Worm (Caenorhabditis elegans) whole organism, L4 larva: ENCODE measurements around the gene ppk-2.

Source experiments
- F26F4.8 ChIP-seq: fragments of 200-800 bp; sonication (Bioruptor generic); conservative IDR thresholded peaks from 2 replicates; pipeline ENCODE4 v1.3.6; 2022; ENCODE audit warnings: missing genetic modification characterization, missing compliant biosample characterization
- F44E2.7 ChIP-seq: fragments of 200-800 bp; sonication (Bioruptor generic); IDR thresholded peaks from 2 replicates; pipeline ENCODE4 v2.1.2; 2022; ENCODE audit warnings: missing genetic modification characterization, missing compliant biosample characterization
- T20F7.1 ChIP-seq: fragments of 200-800 bp; sonication (Bioruptor generic); optimal IDR thresholded peaks from 2 replicates; lab custom pipeline; 2018; ENCODE audit warnings: mild to moderate bottlenecking, missing genetic modification characterization, missing compliant biosample characterization
- Y48G9A.11 ChIP-seq: fragments of 200-800 bp; sonication (Bioruptor generic); IDR thresholded peaks from 2 replicates; pipeline ENCODE4 v1.3.6; 2022; ENCODE audit warnings: missing genetic modification reagents, missing genetic modification characterization, missing compliant biosample characterization
- Y5F2A.4 ChIP-seq: fragments of 200-800 bp; sonication (Bioruptor generic); optimal IDR thresholded peaks from 2 replicates; lab custom pipeline; 2018; ENCODE audit warnings: mild to moderate bottlenecking, missing genetic modification characterization, missing compliant biosample characterization
- ZK337.2 ChIP-seq: fragments of 200-800 bp; sonication (Bioruptor generic); IDR thresholded peaks from 2 replicates; pipeline ENCODE4 v1.3.6; 2022; ENCODE audit warnings: missing genetic modification reagents, missing genetic modification characterization, missing compliant biosample characterization
- ama-1 ChIP-seq: fragments of 150-350 bp; optimal IDR thresholded peaks from 2 replicates; lab custom pipeline; 2014; ENCODE audit warnings: inconsistent platforms, mixed read lengths
- arid-1 ChIP-seq: fragments of 200-800 bp; sonication (Bioruptor generic); conservative IDR thresholded peaks from 2 replicates; pipeline ENCODE4 v1.3.6; 2022; ENCODE audit warnings: missing genetic modification reagents, missing genetic modification characterization, missing compliant biosample characterization
- attf-4 ChIP-seq: sonication (generic microtip); optimal IDR thresholded peaks from 3 replicates; lab custom pipeline; 2017; ENCODE audit warnings: missing biosample characterization, missing genetic modification characterization
- ceh-28 ChIP-seq: fragments of 150-350 bp; optimal IDR thresholded peaks from 2 replicates; lab custom pipeline; 2014; ENCODE audit warnings: missing biosample characterization, missing genetic modification reagents, missing genetic modification characterization
- ceh-32 ChIP-seq: sonication (generic microtip); optimal IDR thresholded peaks from 2 replicates; lab custom pipeline; 2016; ENCODE audit warnings: mild to moderate bottlenecking, missing genetic modification characterization, missing compliant biosample characterization; ENCODE audit not compliant: poor library complexity
- ces-1 ChIP-seq: fragments of 150-350 bp; sonication (generic microtip); optimal IDR thresholded peaks from 4 replicates; lab custom pipeline; 2014; ENCODE audit warnings: missing biosample characterization, missing genetic modification reagents, missing genetic modification characterization
- daf-19 ChIP-seq: fragments of 200-800 bp; sonication (Bioruptor generic); conservative IDR thresholded peaks from 2 replicates; pipeline ENCODE4 v1.3.6; 2022; ENCODE audit warnings: missing genetic modification characterization, missing compliant biosample characterization
- dmd-6 ChIP-seq: fragments of 200-800 bp; sonication (Bioruptor generic); IDR thresholded peaks from 2 replicates; pipeline ENCODE4 v1.3.6; 2022; ENCODE audit warnings: missing genetic modification reagents, missing genetic modification characterization, missing compliant biosample characterization
- dve-1 ChIP-seq: sonication (generic microtip); optimal IDR thresholded peaks from 2 replicates; lab custom pipeline; 2017; ENCODE audit warnings: antibody characterized with exemption, mild to moderate bottlenecking, missing genetic modification characterization, missing compliant biosample characterization; ENCODE audit not compliant: insufficient read depth
- fkh-10 ChIP-seq: fragments of 150-350 bp; optimal IDR thresholded peaks from 2 replicates; lab custom pipeline; 2014; ENCODE audit warnings: missing biosample characterization, missing genetic modification reagents, missing genetic modification characterization
- fos-1 ChIP-seq: fragments of 150-350 bp; optimal IDR thresholded peaks from 2 replicates; lab custom pipeline; 2014; ENCODE audit warnings: missing biosample characterization, missing genetic modification characterization
- gei-8 ChIP-seq: fragments of 200-800 bp; sonication (Bioruptor generic); optimal IDR thresholded peaks from 2 replicates; lab custom pipeline; 2018; ENCODE audit warnings: mild to moderate bottlenecking, missing genetic modification characterization, missing compliant biosample characterization
- hlh-11 ChIP-seq: fragments of 200-800 bp; sonication (Bioruptor generic); optimal IDR thresholded peaks from 2 replicates; lab custom pipeline; 2018; ENCODE audit warnings: mild to moderate bottlenecking, missing genetic modification characterization, missing compliant biosample characterization
- hlh-30 ChIP-seq: sonication (generic microtip); optimal IDR thresholded peaks from 2 replicates; lab custom pipeline; 2017; ENCODE audit warnings: antibody characterized with exemption, mild to moderate bottlenecking, missing genetic modification characterization, missing compliant biosample characterization; ENCODE audit not compliant: insufficient read depth
- hmg-1.1 ChIP-seq: fragments of 200-800 bp; sonication (Bioruptor generic); IDR thresholded peaks from 2 replicates; pipeline ENCODE4 v1.3.6; 2022; ENCODE audit warnings: missing genetic modification reagents, missing genetic modification characterization, missing compliant biosample characterization
- jun-1 ChIP-seq: fragments of 150-350 bp; optimal IDR thresholded peaks from 2 replicates; lab custom pipeline; 2014; ENCODE audit warnings: missing biosample characterization, missing genetic modification reagents, missing genetic modification characterization
- lim-7 ChIP-seq: fragments of 200-800 bp; sonication (Bioruptor generic); IDR thresholded peaks from 2 replicates; pipeline ENCODE4 v1.3.6; 2022; ENCODE audit warnings: missing genetic modification characterization, missing compliant biosample characterization
- lir-3 ChIP-seq: sonication (generic microtip); optimal IDR thresholded peaks from 2 replicates; lab custom pipeline; 2016; ENCODE audit warnings: mild to moderate bottlenecking, missing genetic modification characterization, missing compliant biosample characterization
- lsy-2 ChIP-seq, 2 experiments: fragments of 150-350 bp in 1 of 2; sonication (generic microtip) in 1 of 2; optimal IDR thresholded peaks; 2 replicates each; lab custom pipeline; 2014 to 2017; ENCODE audit warnings: missing biosample characterization in 2 of 2, missing genetic modification characterization in 2 of 2
- madf-5 ChIP-seq, 2 experiments: fragments of 200-800 bp; sonication (Bioruptor generic); IDR thresholded peaks; 2 replicates each; pipeline ENCODE4 v1.3.6; 2022; ENCODE audit warnings: missing compliant biosample characterization in 2 of 2, missing genetic modification characterization in 2 of 2
- mes-2 ChIP-seq: sonication (generic microtip); optimal IDR thresholded peaks from 2 replicates; lab custom pipeline; 2016; ENCODE audit warnings: missing genotype, mild to moderate bottlenecking, missing genetic modification characterization, missing compliant biosample characterization; ENCODE audit not compliant: poor library complexity, severe bottlenecking
- mxl-2 ChIP-seq: fragments of 200-800 bp; sonication (Bioruptor generic); conservative IDR thresholded peaks from 2 replicates; pipeline ENCODE4 v1.3.6; 2022; ENCODE audit warnings: missing genetic modification reagents, missing genetic modification characterization, missing compliant biosample characterization
- nhr-10 ChIP-seq: fragments of 150-350 bp; optimal IDR thresholded peaks from 2 replicates; lab custom pipeline; 2014; ENCODE audit warnings: missing biosample characterization, missing genetic modification characterization
- nhr-11 ChIP-seq: fragments of 150-350 bp; optimal IDR thresholded peaks from 2 replicates; lab custom pipeline; 2014; ENCODE audit warnings: missing biosample characterization, missing genetic modification characterization
- nhr-25 ChIP-seq: sonication (generic microtip); optimal IDR thresholded peaks from 2 replicates; lab custom pipeline; 2017; ENCODE audit warnings: missing genetic modification characterization, mild to moderate bottlenecking, missing compliant biosample characterization, antibody characterized with exemption, moderate library complexity, borderline replicate concordance; ENCODE audit not compliant: insufficient read depth
- nhr-41 ChIP-seq: fragments of 200-800 bp; sonication (Bioruptor generic); IDR thresholded peaks from 2 replicates; pipeline ENCODE4 v1.3.6; 2022; ENCODE audit warnings: missing genetic modification reagents, missing genetic modification characterization, missing compliant biosample characterization
- nhr-48 ChIP-seq: sonication (generic microtip); optimal IDR thresholded peaks from 2 replicates; lab custom pipeline; 2016; ENCODE audit warnings: mild to moderate bottlenecking, missing genetic modification characterization, missing compliant biosample characterization
- nhr-6 ChIP-seq: fragments of 150-350 bp; optimal IDR thresholded peaks from 2 replicates; lab custom pipeline; 2014; ENCODE audit warnings: missing biosample characterization, missing genetic modification characterization
- nhr-77 ChIP-seq: fragments of 150-350 bp; optimal IDR thresholded peaks from 2 replicates; lab custom pipeline; 2014; ENCODE audit warnings: missing biosample characterization, missing genetic modification characterization
- pha-4 ChIP-seq, 2 experiments: fragments of 150-350 bp in 1 of 2; fragments of 200-800 bp in 1 of 2; sonication (Bioruptor generic) in 1 of 2; IDR thresholded peaks in 1 of 2; optimal IDR thresholded peaks in 1 of 2; 2 replicates each; pipeline versions ENCODE4 v1.3.6 to Lab custom; 2014 to 2022; ENCODE audit warnings: missing genetic modification characterization in 2 of 2, missing genetic modification reagents in 2 of 2, missing biosample characterization in 1 of 2, missing compliant biosample characterization in 1 of 2
- pqm-1 ChIP-seq: sonication (generic microtip); optimal IDR thresholded peaks from 2 replicates; lab custom pipeline; 2017; ENCODE audit warnings: missing biosample characterization, missing genetic modification characterization
- rbr-2 ChIP-seq: sonication (generic microtip); optimal IDR thresholded peaks from 2 replicates; lab custom pipeline; 2016; ENCODE audit warnings: missing genotype, missing genetic modification characterization, missing compliant biosample characterization
- sdz-12 ChIP-seq: fragments of 200-800 bp; sonication (Bioruptor generic); optimal IDR thresholded peaks from 2 replicates; lab custom pipeline; 2018; ENCODE audit warnings: mild to moderate bottlenecking, missing genetic modification characterization, missing compliant biosample characterization
- set-16 ChIP-seq: fragments of 200-800 bp; sonication (Bioruptor generic); IDR thresholded peaks from 2 replicates; pipeline ENCODE4 v1.3.6; 2022; ENCODE audit warnings: missing genetic modification reagents, missing genetic modification characterization, missing compliant biosample characterization
- snpc-1.2 ChIP-seq: fragments of 200-800 bp; sonication (Bioruptor generic); IDR thresholded peaks from 2 replicates; pipeline ENCODE4 v1.3.6; 2022; ENCODE audit warnings: missing genetic modification reagents, missing genetic modification characterization, missing compliant biosample characterization
- snpc-4 ChIP-seq: fragments of 150-350 bp; optimal IDR thresholded peaks from 2 replicates; lab custom pipeline; 2014; ENCODE audit warnings: missing biosample characterization, missing genetic modification characterization
- spr-3 ChIP-seq: fragments of 200-800 bp; sonication (Bioruptor generic); optimal IDR thresholded peaks from 2 replicates; lab custom pipeline; 2018; ENCODE audit warnings: mild to moderate bottlenecking, missing genetic modification characterization, missing compliant biosample characterization
- unc-39 ChIP-seq: sonication (generic microtip); optimal IDR thresholded peaks from 2 replicates; lab custom pipeline; 2017; ENCODE audit warnings: missing biosample characterization, missing genetic modification characterization
- unc-62 ChIP-seq, 3 experiments: fragments of 150-350 bp in 1 of 3; sonication (generic microtip); optimal IDR thresholded peaks in 2 of 3; peaks in 1 of 3; 1 replicate in 1 of 3; 2 replicates in 2 of 3; lab custom pipeline; 2014 to 2017; ENCODE audit warnings: missing biosample characterization in 3 of 3, missing genetic modification characterization in 3 of 3, missing genetic modification reagents in 3 of 3, missing genotype in 1 of 3
- zfp-2 ChIP-seq: sonication (generic microtip); optimal IDR thresholded peaks from 2 replicates; lab custom pipeline; 2016; ENCODE audit warnings: mild to moderate bottlenecking, missing genetic modification characterization, missing compliant biosample characterization
- zfp-3 ChIP-seq: fragments of 200-800 bp; sonication (Bioruptor generic); conservative IDR thresholded peaks from 2 replicates; pipeline ENCODE4 v1.3.6; 2022; ENCODE audit warnings: missing genetic modification reagents, missing genetic modification characterization, missing compliant biosample characterization
- zip-11 ChIP-seq: fragments of 200-800 bp; sonication (Bioruptor generic); IDR thresholded peaks from 2 replicates; pipeline ENCODE4 v1.3.6; 2022; ENCODE audit warnings: missing genetic modification characterization, missing compliant biosample characterization
- zip-2 ChIP-seq: fragments of 150-350 bp; optimal IDR thresholded peaks from 2 replicates; lab custom pipeline; 2014; ENCODE audit warnings: missing biosample characterization, missing genetic modification characterization
- ztf-11 ChIP-seq: fragments of 150-350 bp; optimal IDR thresholded peaks from 2 replicates; lab custom pipeline; 2014; ENCODE audit warnings: missing biosample characterization, missing genetic modification characterization

Gene ppk-2

ce11 chrIII:2090695-2091094 lies 11.4 kb upstream of the ppk-2 start (continued):
- TF ChIP-seq ZK337.2 (GFP tag; lab: Robert Waterston, UW) = no peak
- TF ChIP-seq Y48G9A.11 (GFP tag; lab: Robert Waterston, UW) = no peak
- no peak for TF ChIP-seq nhr-41 (GFP tag; lab: Robert Waterston, UW)
- no peak for TF ChIP-seq F26F4.8
- no peak for TF ChIP-seq lir-3 (tag; lab: Kevin White, UChicago)
- TF ChIP-seq gei-8 (GFP tag; lab: Kevin White, UChicago) = no peak
- peak in 1 of 2 experiments; percentile 26 for TF ChIP-seq unc-62 (GFP tag; optimal IDR thresholded peaks at IDR 0.05 in 1 of 2; lab: Kevin White, UChicago)
- TF ChIP-seq unc-62 (tag; optimal IDR thresholded peaks at IDR 0.05; lab: Kevin White, UChicago) = no peak
- no peak for TF ChIP-seq pha-4 (GFP tag; IDR thresholded peaks at IDR 0.05; lab: Robert Waterston, UW)
- peak; percentile 94 for TF ChIP-seq pha-4 (tag; optimal IDR thresholded peaks at IDR 0.05; lab: Kevin White, UChicago)
- TF ChIP-seq ces-1 (GFP tag; lab: Kevin White, UChicago) = no peak
- TF ChIP-seq Y5F2A.4 = no peak
- TF ChIP-seq hlh-30 (tag; lab: Kevin White, UChicago) = peak; percentile 89
- TF ChIP-seq zfp-3 (GFP tag; lab: Robert Waterston, UW) = no peak
- TF ChIP-seq ztf-11 (tag; lab: Kevin White, UChicago) = no peak
- TF ChIP-seq snpc-1.2 (GFP tag; lab: Robert Waterston, UW) = no peak
- no peak for TF ChIP-seq sdz-12 (GFP tag; lab: Kevin White, UChicago)
- no peak for TF ChIP-seq pqm-1
- TF ChIP-seq fos-1 (tag; lab: Kevin White, UChicago) = no peak
- TF ChIP-seq dve-1 (tag; lab: Kevin White, UChicago) = peak; percentile 96
- TF ChIP-seq T20F7.1 = no peak
- TF ChIP-seq madf-5 (GFP tag; IDR thresholded peaks at IDR 0.05; lab: Robert Waterston, UW) = no peak
- no peak for TF ChIP-seq snpc-4 (tag; lab: Kevin White, UChicago)
- no peak for TF ChIP-seq nhr-10
- TF ChIP-seq attf-4 (tag; lab: Kevin White, UChicago) = no peak
- TF ChIP-seq mes-2 = peak; percentile 68
- TF ChIP-seq set-16 (GFP tag; lab: Robert Waterston, UW) = no peak
- no peak for TF ChIP-seq rbr-2 (tag; lab: Kevin White, UChicago)
- TF ChIP-seq zfp-2 (tag; lab: Kevin White, UChicago) = no peak
- no peak for TF ChIP-seq arid-1
- no peak for TF ChIP-seq ceh-28
- no peak for TF ChIP-seq unc-39 (tag; lab: Kevin White, UChicago)
- peak; percentile 77 for TF ChIP-seq hlh-11 (tag; lab: Kevin White, UChicago)
- no peak for TF ChIP-seq spr-3 (GFP tag; lab: Kevin White, UChicago)
- TF ChIP-seq daf-19 (GFP tag; lab: Robert Waterston, UW) = no peak
- TF ChIP-seq nhr-77 = peak; percentile 42
- TF ChIP-seq ceh-32 (tag; lab: Kevin White, UChicago) = no peak
- TF ChIP-seq nhr-11 (tag; lab: Kevin White, UChicago) = no peak
- TF ChIP-seq zip-2 = no peak
- TF ChIP-seq F44E2.7 (GFP tag; lab: Robert Waterston, UW) = no peak
- no peak for TF ChIP-seq fkh-10 (GFP tag; lab: Kevin White, UChicago)
- TF ChIP-seq nhr-25 (tag; lab: Kevin White, UChicago) = peak; percentile 3
- peak; percentile 66 for TF ChIP-seq dmd-6 (GFP tag; lab: Robert Waterston, UW)
- TF ChIP-seq jun-1 (tag; lab: Kevin White, UChicago) = peak; percentile 45
- TF ChIP-seq nhr-48 = no peak
- TF ChIP-seq hmg-1.1 = peak; percentile 43
- TF ChIP-seq lsy-2 (tag; optimal IDR thresholded peaks at IDR 0.05; lab: Kevin White, UChicago) = peak in 1 of 2 experiments; percentile 83
- TF ChIP-seq mxl-2 (GFP tag; lab: Robert Waterston, UW) = no peak
- TF ChIP-seq zip-11 (GFP tag; lab: Robert Waterston, UW) = no peak
- no peak for TF ChIP-seq ama-1 (lab: Kevin White, UChicago)
- peak; percentile 81 for TF ChIP-seq nhr-6 (tag; lab: Kevin White, UChicago)
- TF ChIP-seq lim-7 (GFP tag; lab: Robert Waterston, UW) = no peak
